1 fruit fly cellular context compared by ENCODE assay signal in genomic region chrX:5621893-5622803, dm6.
TF ChIP-seq lines count a peak whose summit lies in the region.

Mlc-c (minus strand) TSS chrX:5622539.
Pop1 (plus strand) TSS chrX:5622648.

TF ChIP-seq in whole organism, embryonic, 481 proteins besides CTCF, POLR2A, EP300 and RAD21 (continued from another document):
- peak; percentile 48 for TF ChIP-seq cg (GFP tag; optimal IDR thresholded peaks at IDR 0.05; lab: Kevin White, UChicago)
- TF ChIP-seq CG11398 (GFP tag; optimal IDR thresholded peaks at IDR 0.05; lab: Kevin White, UChicago) = no peak
- TF ChIP-seq Bteb2 (GFP tag; optimal IDR thresholded peaks at IDR 0.05; lab: Kevin White, UChicago) = no peak
- TF ChIP-seq E2f2 (GFP tag; IDR thresholded peaks at IDR 0.05; lab: Robert Waterston, UW) = peak; percentile 88
- TF ChIP-seq gce (GFP tag; IDR thresholded peaks at IDR 0.05; lab: Robert Waterston, UW) = no peak
- TF ChIP-seq CG15601 (tag; optimal IDR thresholded peaks at IDR 0.05; lab: Kevin White, UChicago) = peak; percentile 20
- no peak for TF ChIP-seq CG3281 (GFP tag; optimal IDR thresholded peaks at IDR 0.05; lab: Kevin White, UChicago)
- TF ChIP-seq CG10979 (tag; optimal IDR thresholded peaks at IDR 0.05; lab: Kevin White, UChicago) = no peak
- no peak for TF ChIP-seq CG17802 (tag; optimal IDR thresholded peaks at IDR 0.05; lab: Kevin White, UChicago)
- no peak for TF ChIP-seq CG31441 (GFP tag; IDR thresholded peaks at IDR 0.05; lab: Robert Waterston, UW)
- no peak for TF ChIP-seq kah (GFP tag; optimal IDR thresholded peaks at IDR 0.05; lab: Kevin White, UChicago)
- TF ChIP-seq bab2 (GFP tag; optimal IDR thresholded peaks at IDR 0.05; lab: Kevin White, UChicago) = no peak
- TF ChIP-seq CG32532 (GFP tag; IDR thresholded peaks at IDR 0.05; lab: Robert Waterston, UW) = no peak
- TF ChIP-seq CG17385 (GFP tag; optimal IDR thresholded peaks at IDR 0.05; lab: Kevin White, UChicago) = no peak
- no peak for TF ChIP-seq CG15073 (GFP tag; optimal IDR thresholded peaks at IDR 0.05; lab: Kevin White, UChicago)
- no peak for TF ChIP-seq ash1 (GFP tag; optimal IDR thresholded peaks at IDR 0.05; lab: Kevin White, UChicago)
- no peak for TF ChIP-seq pnt (GFP tag; optimal IDR thresholded peaks at IDR 0.05; lab: Kevin White, UChicago)
- TF ChIP-seq CG12391 (tag; optimal IDR thresholded peaks at IDR 0.05; lab: Kevin White, UChicago) = no peak
- peak; percentile 67; the same call in 1 of the 2 replicates for TF ChIP-seq crol (GFP tag; IDR thresholded peaks at IDR 0.05; lab: Robert Waterston, UW)
- no peak for TF ChIP-seq Hand (GFP tag; optimal IDR thresholded peaks at IDR 0.05; lab: Kevin White, UChicago)
- TF ChIP-seq CG18599 (GFP tag; optimal IDR thresholded peaks at IDR 0.05; lab: Kevin White, UChicago) = no peak
- peak; percentile 87 for TF ChIP-seq CG34224 (GFP tag; IDR thresholded peaks at IDR 0.05; lab: Robert Waterston, UW; ENCODE audit: partially characterized antibody)
- TF ChIP-seq nerfin-1 (tag; optimal IDR thresholded peaks at IDR 0.05; lab: Kevin White, UChicago) = peak; percentile 68
- no peak for TF ChIP-seq Oaz (GFP tag; IDR thresholded peaks at IDR 0.05; lab: Robert Waterston, UW)
- TF ChIP-seq CG3065 (GFP tag; optimal IDR thresholded peaks at IDR 0.05; lab: Kevin White, UChicago) = no peak
- TF ChIP-seq Stat92E (GFP tag; optimal IDR thresholded peaks at IDR 0.05; lab: Kevin White, UChicago) = no peak
- TF ChIP-seq sug (tag; optimal IDR thresholded peaks at IDR 0.05; lab: Kevin White, UChicago) = no peak
- TF ChIP-seq chm (GFP tag; IDR thresholded peaks at IDR 0.05; lab: Robert Waterston, UW) = no peak
- no peak for TF ChIP-seq zfh2 (GFP tag; optimal IDR thresholded peaks at IDR 0.05; lab: Kevin White, UChicago)
- TF ChIP-seq eyg (GFP tag; optimal IDR thresholded peaks at IDR 0.05; lab: Kevin White, UChicago) = no peak
- no peak for TF ChIP-seq lab (GFP tag; optimal IDR thresholded peaks at IDR 0.05; lab: Kevin White, UChicago)
- TF ChIP-seq NfI (GFP tag; optimal IDR thresholded peaks at IDR 0.05; lab: Kevin White, UChicago) = no peak
- no peak for TF ChIP-seq lbe (GFP tag; optimal IDR thresholded peaks at IDR 0.05; lab: Kevin White, UChicago)
- no peak for TF ChIP-seq CG15696 (tag; optimal IDR thresholded peaks at IDR 0.05; lab: Kevin White, UChicago)
- TF ChIP-seq CG7271 (tag; optimal IDR thresholded peaks at IDR 0.05; lab: Kevin White, UChicago) = no peak
- no peak for TF ChIP-seq CG16815 (GFP tag; optimal IDR thresholded peaks at IDR 0.05; lab: Kevin White, UChicago)
- no peak for TF ChIP-seq Sry-β (GFP tag; optimal IDR thresholded peaks at IDR 0.05; lab: Kevin White, UChicago)
- peak; percentile 19 for TF ChIP-seq gfzf (GFP tag; optimal IDR thresholded peaks at IDR 0.05; lab: Kevin White, UChicago)
- no peak for TF ChIP-seq CG6683 (GFP tag; optimal IDR thresholded peaks at IDR 0.05; lab: Kevin White, UChicago)
- no peak for TF ChIP-seq CG1602 (GFP tag; optimal IDR thresholded peaks at IDR 0.05; lab: Kevin White, UChicago)
- no peak for TF ChIP-seq Usf (GFP tag; optimal IDR thresholded peaks at IDR 0.05; lab: Kevin White, UChicago)
- no peak for TF ChIP-seq org-1 (GFP tag; optimal IDR thresholded peaks at IDR 0.05; lab: Kevin White, UChicago)
- no peak for TF ChIP-seq CG9817 (tag; optimal IDR thresholded peaks at IDR 0.05; lab: Kevin White, UChicago)
- no peak for TF ChIP-seq esg (GFP tag; conservative IDR thresholded peaks at IDR 0.05; lab: Robert Waterston, UW)
- no peak for TF ChIP-seq pros (GFP tag; optimal IDR thresholded peaks at IDR 0.05; lab: Kevin White, UChicago)
- TF ChIP-seq CG5245 (GFP tag; optimal IDR thresholded peaks at IDR 0.05; lab: Kevin White, UChicago) = no peak
- no peak for TF ChIP-seq rib (GFP tag; IDR thresholded peaks at IDR 0.05; lab: Robert Waterston, UW)
- TF ChIP-seq CG15514 (GFP tag; optimal IDR thresholded peaks at IDR 0.05; lab: Kevin White, UChicago) = peak; percentile 78
- TF ChIP-seq CG12942 (GFP tag; optimal IDR thresholded peaks at IDR 0.05; lab: Kevin White, UChicago) = no peak
